Fruit fly (Drosophila melanogaster) whole organism, embryonic: ENCODE data around the gene Pdi.

Experiments
- Antp ChIP-seq: fragments of 200-800 bp; sonication (Bioruptor generic); optimal IDR thresholded peaks from 3 replicates; lab custom pipeline; 2016; ENCODE audit warnings: missing biosample characterization, missing genetic modification characterization
- Bteb2 ChIP-seq: fragments of 200-800 bp; sonication (Bioruptor generic); optimal IDR thresholded peaks from 2 replicates; lab custom pipeline; 2016; ENCODE audit warnings: missing biosample characterization, missing genetic modification characterization
- CG10979 ChIP-seq: fragments of 200-800 bp; sonication (Bioruptor generic); optimal IDR thresholded peaks from 2 replicates; lab custom pipeline; 2018; ENCODE audit warnings: missing biosample characterization, mild to moderate bottlenecking, missing genetic modification characterization, moderate library complexity
- CG11456 ChIP-seq: fragments of 200-800 bp; sonication (Bioruptor generic); IDR thresholded peaks from 3 replicates; pipeline ENCODE4 v1.3.6; 2022; ENCODE audit warnings: missing biosample characterization, missing genetic modification characterization
- CG12236 ChIP-seq: fragments of 200-800 bp; sonication (Bioruptor generic); optimal IDR thresholded peaks from 2 replicates; lab custom pipeline; 2016; ENCODE audit warnings: missing biosample characterization, missing genetic modification characterization
- CG13894 ChIP-seq: fragments of 200-800 bp; sonication (Bioruptor generic); optimal IDR thresholded peaks from 3 replicates; lab custom pipeline; 2018; ENCODE audit warnings: missing biosample characterization, mild to moderate bottlenecking, missing genetic modification characterization, moderate library complexity
- CG15514 ChIP-seq: fragments of 200-800 bp; sonication (Bioruptor generic); optimal IDR thresholded peaks from 3 replicates; lab custom pipeline; 2017; ENCODE audit warnings: missing biosample characterization, missing genetic modification characterization, mild to moderate bottlenecking, moderate library complexity, missing genetic modification reagents
- CG2889 ChIP-seq: fragments of 200-800 bp; sonication (Bioruptor generic); IDR thresholded peaks from 3 replicates; pipeline ENCODE4 v1.3.6; 2022; ENCODE audit warnings: missing biosample characterization, missing genetic modification characterization
- CG32532 ChIP-seq: fragments of 200-800 bp; sonication (Bioruptor generic); IDR thresholded peaks from 2 replicates; pipeline ENCODE4 v1.3.6; 2022; ENCODE audit warnings: missing biosample characterization, missing genetic modification characterization
- CG4424 ChIP-seq: fragments of 200-800 bp; sonication (Bioruptor generic); optimal IDR thresholded peaks from 3 replicates; lab custom pipeline; 2016; ENCODE audit warnings: missing biosample characterization, missing genetic modification characterization
- CG6683 ChIP-seq: fragments of 200-800 bp; sonication (Bioruptor generic); optimal IDR thresholded peaks from 2 replicates; lab custom pipeline; 2017; ENCODE audit warnings: missing biosample characterization, mild to moderate bottlenecking, missing genetic modification characterization, missing genetic modification reagents
- CG7928 ChIP-seq: fragments of 200-800 bp; sonication (Bioruptor generic); optimal IDR thresholded peaks from 2 replicates; lab custom pipeline; 2017; ENCODE audit warnings: missing biosample characterization, mild to moderate bottlenecking, missing genetic modification characterization
- CG8388 ChIP-seq: fragments of 200-800 bp; sonication (Bioruptor generic); optimal IDR thresholded peaks from 2 replicates; lab custom pipeline; 2019; ENCODE audit warnings: missing biosample characterization, mild to moderate bottlenecking, missing genetic modification characterization, moderate library complexity
- CG9215 ChIP-seq: fragments of 200-800 bp; sonication (Bioruptor generic); IDR thresholded peaks from 2 replicates; pipeline ENCODE4 v1.3.6; 2022; ENCODE audit warnings: missing biosample characterization, missing genetic modification characterization
- CG9437 ChIP-seq: fragments of 200-800 bp; sonication (Bioruptor generic); optimal IDR thresholded peaks from 2 replicates; lab custom pipeline; 2018; ENCODE audit warnings: missing biosample characterization, mild to moderate bottlenecking, missing genetic modification characterization
- CHES-1-like ChIP-seq: fragments of 200-800 bp; sonication (Bioruptor generic); optimal IDR thresholded peaks from 2 replicates; lab custom pipeline; 2016; ENCODE audit warnings: missing biosample characterization, missing genetic modification characterization
- D19B ChIP-seq: fragments of 200-800 bp; sonication (Bioruptor generic); optimal IDR thresholded peaks from 2 replicates; lab custom pipeline; 2017; ENCODE audit warnings: missing biosample characterization, mild to moderate bottlenecking, missing genetic modification characterization
- Fer3 ChIP-seq: fragments of 200-800 bp; sonication (Bioruptor generic); optimal IDR thresholded peaks from 2 replicates; lab custom pipeline; 2018; ENCODE audit warnings: missing biosample characterization, mild to moderate bottlenecking, missing genetic modification characterization, moderate library complexity
- H2.0 ChIP-seq: fragments of 200-800 bp; sonication (Bioruptor generic); IDR thresholded peaks from 2 replicates; pipeline ENCODE4 v1.3.6; 2022; ENCODE audit warnings: missing biosample characterization, missing genetic modification characterization
- HmgD ChIP-seq: fragments of 200-800 bp; sonication (Bioruptor generic); optimal IDR thresholded peaks from 3 replicates; lab custom pipeline; 2016; ENCODE audit warnings: missing biosample characterization, missing genetic modification characterization
- HmgZ ChIP-seq: fragments of 200-800 bp; sonication (Bioruptor generic); optimal IDR thresholded peaks from 2 replicates; lab custom pipeline; 2018; ENCODE audit warnings: missing biosample characterization, mild to moderate bottlenecking, missing genetic modification characterization
- MTF-1 ChIP-seq: fragments of 200-800 bp; sonication (Bioruptor generic); optimal IDR thresholded peaks from 2 replicates; lab custom pipeline; 2018; ENCODE audit warnings: missing biosample characterization, mild to moderate bottlenecking, missing genetic modification characterization, borderline replicate concordance
- Max ChIP-seq: fragments of 200-800 bp; sonication (Bioruptor generic); optimal IDR thresholded peaks from 2 replicates; lab custom pipeline; 2016; ENCODE audit warnings: missing biosample characterization, mild to moderate bottlenecking, missing genetic modification characterization
- Med ChIP-seq: fragments of 200-800 bp; sonication (Bioruptor generic); peaks from one replicate; lab custom pipeline; 2016; ENCODE audit warnings: missing biosample characterization, missing genetic modification characterization, mild to moderate bottlenecking, inconsistent platforms, moderate library complexity
- Nf-YA ChIP-seq: fragments of 200-800 bp; sonication (Bioruptor generic); IDR thresholded peaks from 2 replicates; pipeline ENCODE4 v1.3.6; 2022; ENCODE audit warnings: missing biosample characterization, missing genetic modification characterization
- Pdp1 ChIP-seq, 2 experiments: fragments of 200-800 bp; sonication (Bioruptor generic); optimal IDR thresholded peaks; 3 replicates each; lab custom pipeline; 2016; ENCODE audit warnings: missing biosample characterization in 2 of 2, missing genetic modification characterization in 2 of 2, mild to moderate bottlenecking in 1 of 2, moderate library complexity in 1 of 2
- Ptx1 ChIP-seq: fragments of 200-800 bp; sonication (Bioruptor generic); IDR thresholded peaks from 2 replicates; pipeline ENCODE4 v1.3.6; 2022; ENCODE audit warnings: missing biosample characterization, missing genetic modification characterization
- Rx ChIP-seq: fragments of 200-800 bp; sonication (Bioruptor generic); IDR thresholded peaks from 2 replicates; pipeline ENCODE4 v1.3.6; 2022; ENCODE audit warnings: missing biosample characterization, missing genetic modification characterization
- Sry-δ ChIP-seq: fragments of 200-800 bp; sonication (Bioruptor generic); optimal IDR thresholded peaks from 2 replicates; lab custom pipeline; 2016; ENCODE audit warnings: missing biosample characterization, missing genetic modification characterization
- Vsx1 ChIP-seq: fragments of 200-800 bp; sonication (Bioruptor generic); optimal IDR thresholded peaks from 2 replicates; lab custom pipeline; 2017; ENCODE audit warnings: missing biosample characterization, mild to moderate bottlenecking, missing genetic modification characterization, missing genetic modification reagents
- caup ChIP-seq: fragments of 200-800 bp; sonication (Bioruptor generic); optimal IDR thresholded peaks from 3 replicates; lab custom pipeline; 2017; ENCODE audit warnings: missing biosample characterization, mild to moderate bottlenecking, missing genetic modification characterization, moderate library complexity; ENCODE audit not compliant: severe bottlenecking
- crol ChIP-seq: fragments of 200-800 bp; sonication (Bioruptor generic); IDR thresholded peaks from 2 replicates; pipeline ENCODE4 v1.3.6; 2022; ENCODE audit warnings: missing biosample characterization, missing genetic modification characterization
- dm ChIP-seq: fragments of 200-800 bp; sonication (Bioruptor generic); optimal IDR thresholded peaks from 3 replicates; lab custom pipeline; 2016; ENCODE audit warnings: missing biosample characterization, missing genetic modification characterization
- fd96Cb ChIP-seq: fragments of 200-800 bp; sonication (Bioruptor generic); optimal IDR thresholded peaks from 2 replicates; lab custom pipeline; 2018; ENCODE audit warnings: missing biosample characterization, mild to moderate bottlenecking, missing genetic modification characterization, moderate library complexity
- grau ChIP-seq: fragments of 200-800 bp; optimal IDR thresholded peaks from 3 replicates; lab custom pipeline; 2019; ENCODE audit warnings: missing biosample characterization, mild to moderate bottlenecking, missing genetic modification characterization, moderate library complexity
- gsb-n ChIP-seq: fragments of 200-800 bp; sonication (Bioruptor generic); optimal IDR thresholded peaks from 3 replicates; lab custom pipeline; 2018; ENCODE audit warnings: missing biosample characterization, mild to moderate bottlenecking, missing genetic modification characterization
- inv ChIP-seq: fragments of 200-800 bp; sonication (Bioruptor generic); IDR thresholded peaks from 2 replicates; pipeline ENCODE4 v1.3.6; 2022; ENCODE audit warnings: missing biosample characterization, missing genetic modification characterization; ENCODE audit not compliant: partially characterized antibody
- lmd ChIP-seq: fragments of 200-800 bp; sonication (Bioruptor generic); IDR thresholded peaks from 2 replicates; pipeline ENCODE4 v1.3.6; 2022; ENCODE audit warnings: missing biosample characterization, missing genetic modification characterization
- lola ChIP-seq, 3 experiments: fragments of >200 bp in 2 of 3; fragments of 200-800 bp in 1 of 3; sonication (Bioruptor generic) in 1 of 3; optimal IDR thresholded peaks; 2 replicates each; lab custom pipeline; 2017 to 2019; ENCODE audit warnings: missing biosample characterization in 3 of 3, missing genetic modification characterization in 3 of 3, mild to moderate bottlenecking in 1 of 3, moderate library complexity in 1 of 3
- mirr ChIP-seq: fragments of 200-800 bp; sonication (Bioruptor generic); optimal IDR thresholded peaks from 3 replicates; lab custom pipeline; 2018; ENCODE audit warnings: missing biosample characterization, mild to moderate bottlenecking, missing genetic modification characterization
- nerfin-1 ChIP-seq: fragments of 200-800 bp; sonication (Bioruptor generic); optimal IDR thresholded peaks from 3 replicates; lab custom pipeline; 2019; ENCODE audit warnings: missing biosample characterization, mild to moderate bottlenecking, missing genetic modification characterization, moderate library complexity
- nom ChIP-seq: fragments of 200-800 bp; sonication (Bioruptor generic); optimal IDR thresholded peaks from 2 replicates; lab custom pipeline; 2017; ENCODE audit warnings: missing biosample characterization, missing genetic modification characterization, mild to moderate bottlenecking, moderate library complexity, missing genetic modification reagents
- onecut ChIP-seq: fragments of 200-800 bp; sonication (Bioruptor generic); IDR thresholded peaks from 2 replicates; pipeline ENCODE4 v1.3.6; 2022; ENCODE audit warnings: missing biosample characterization, missing genetic modification characterization
- row ChIP-seq: fragments of 200-800 bp; sonication (Bioruptor generic); IDR thresholded peaks from 3 replicates; pipeline ENCODE4 v1.3.6; 2022; ENCODE audit warnings: missing biosample characterization, missing genetic modification characterization
- salm ChIP-seq: fragments of 200-800 bp; sonication (Bioruptor generic); optimal IDR thresholded peaks from 2 replicates; lab custom pipeline; 2018; ENCODE audit warnings: missing biosample characterization, mild to moderate bottlenecking, missing genetic modification characterization
- sisA ChIP-seq: fragments of 200-800 bp; sonication (Bioruptor generic); IDR thresholded peaks from 2 replicates; pipeline ENCODE4 v1.3.6; 2022; ENCODE audit warnings: missing biosample characterization, missing genetic modification characterization
- ssp ChIP-seq: fragments of 200-800 bp; sonication (Bioruptor generic); IDR thresholded peaks from 2 replicates; pipeline ENCODE4 v1.3.6; 2022; ENCODE audit warnings: missing biosample characterization, missing genetic modification characterization
- ttk ChIP-seq: fragments of 200-800 bp; sonication (Bioruptor generic); IDR thresholded peaks from 2 replicates; pipeline ENCODE4 v2.1.2; 2022; ENCODE audit warnings: missing biosample characterization, missing genetic modification characterization
- vvl ChIP-seq: fragments of 200-800 bp; sonication (Bioruptor generic); IDR thresholded peaks from 2 replicates; pipeline ENCODE4 v1.3.6; 2022; ENCODE audit warnings: missing biosample characterization, missing genetic modification characterization
- zfh2 ChIP-seq: fragments of 200-800 bp; sonication (Bioruptor generic); optimal IDR thresholded peaks from 2 replicates; lab custom pipeline; 2016; ENCODE audit warnings: missing biosample characterization, missing genetic modification characterization

The Pdi gene

dm6 chr3L:15101639-15102413 lies 40.8 kb downstream of the Pdi start (continued):
- TF ChIP-seq HmgZ: no peak
- TF ChIP-seq dm (GFP tag; lab: Kevin White, UChicago): no peak
- TF ChIP-seq Antp: no peak
- TF ChIP-seq fd96Cb (tag; lab: Kevin White, UChicago): no peak
- no peak for TF ChIP-seq CG12236
- TF ChIP-seq ttk: no peak
- no peak for TF ChIP-seq CG6683 (GFP tag; lab: Kevin White, UChicago)
- TF ChIP-seq zfh2 (GFP tag; lab: Kevin White, UChicago): no peak
- TF ChIP-seq grau: peak; percentile 76
- no peak for TF ChIP-seq Ptx1 (GFP tag; lab: Robert Waterston, UW)
- no peak for TF ChIP-seq Bteb2 (GFP tag; lab: Kevin White, UChicago)
- no peak for TF ChIP-seq CG10979
- no peak for TF ChIP-seq CG7928 (GFP tag; lab: Kevin White, UChicago)
- no peak for TF ChIP-seq CG32532 (GFP tag; lab: Robert Waterston, UW)
- no peak for TF ChIP-seq CG11456
- no peak for TF ChIP-seq CHES-1-like (GFP tag; lab: Kevin White, UChicago)
- TF ChIP-seq CG2889 (GFP tag; lab: Robert Waterston, UW): no peak
- TF ChIP-seq H2.0 (GFP tag; lab: Robert Waterston, UW): no peak
- peak; percentile 66 for TF ChIP-seq gsb-n (tag; lab: Kevin White, UChicago)
- TF ChIP-seq ssp (GFP tag; lab: Robert Waterston, UW): no peak
- TF ChIP-seq Vsx1 (GFP tag; lab: Kevin White, UChicago): no peak
- no peak for TF ChIP-seq lmd (GFP tag; lab: Robert Waterston, UW)
- TF ChIP-seq CG4424: no peak
- TF ChIP-seq Rx (GFP tag; lab: Robert Waterston, UW): no peak
- no peak for TF ChIP-seq Nf-YA (GFP tag; lab: Robert Waterston, UW)
- TF ChIP-seq Fer3 (tag; lab: Kevin White, UChicago): no peak
- TF ChIP-seq crol (GFP tag; lab: Robert Waterston, UW): peak; percentile 80
- TF ChIP-seq mirr (GFP tag; lab: Kevin White, UChicago): no peak
- TF ChIP-seq caup (GFP tag; lab: Kevin White, UChicago): no peak
- no peak for TF ChIP-seq salm (tag; lab: Kevin White, UChicago)
- TF ChIP-seq row (GFP tag; lab: Robert Waterston, UW): peak; percentile 25; the same call in 1 of the 3 replicates
- TF ChIP-seq Med (GFP tag; lab: Kevin White, UChicago): peak; percentile 54
- TF ChIP-seq sisA: no peak
- no peak for TF ChIP-seq CG13894 (tag; lab: Kevin White, UChicago)
- TF ChIP-seq HmgD (GFP tag; lab: Kevin White, UChicago): no peak
- TF ChIP-seq lola (GFP tag; optimal IDR thresholded peaks at IDR 0.05; lab: Kevin White, UChicago): no peak
- no peak for TF ChIP-seq CG9215 (GFP tag; lab: Robert Waterston, UW)
- TF ChIP-seq Sry-δ: no peak
- TF ChIP-seq MTF-1 (GFP tag; lab: Kevin White, UChicago): no peak
- peak in 1 of 2 experiments; percentile 17 for TF ChIP-seq Pdp1 (GFP tag; optimal IDR thresholded peaks at IDR 0.05; lab: Kevin White, UChicago)
- no peak for TF ChIP-seq CG8388
- 0 out of 2 replicates have a peak, but pooled peaks have one; percentile 6 for TF ChIP-seq vvl (GFP tag; lab: Robert Waterston, UW)
- TF ChIP-seq CG9437 (GFP tag; lab: Kevin White, UChicago): no peak
- TF ChIP-seq D19B (GFP tag; lab: Kevin White, UChicago): no peak
- no peak for TF ChIP-seq onecut (GFP tag; lab: Robert Waterston, UW)
- no peak for TF ChIP-seq Max (GFP tag; lab: Kevin White, UChicago)
- TF ChIP-seq CG15514: no peak
- TF ChIP-seq inv (GFP tag; lab: Robert Waterston, UW): no peak
- no peak for TF ChIP-seq nerfin-1 (tag; lab: Kevin White, UChicago)
- TF ChIP-seq nom (GFP tag; lab: Kevin White, UChicago): no peak
